Fruit fly (Drosophila melanogaster): ENCODE results near the gene CG18170.

Gene CG18170

dm6 chr3L:1576489-1577106 is 26.2 kb upstream of the CG18170 start, which contains the start of gene CG13917 (continued):
- TF ChIP-seq aop (GFP tag; IDR thresholded peaks at IDR 0.05) (no peak), Med (GFP tag) (peak; percentile 87), CrebB (tag; optimal IDR thresholded peaks at IDR 0.05) (no peak), dysf (GFP tag; IDR thresholded peaks at IDR 0.05) (no peak), ac (GFP tag; optimal IDR thresholded peaks at IDR 0.05) (no peak), Lpt (GFP tag; optimal IDR thresholded peaks at IDR 0.05) (no peak), CG17802 (tag; optimal IDR thresholded peaks at IDR 0.05) (no peak), CG13296 (GFP tag; optimal IDR thresholded peaks at IDR 0.05) (no peak), CG1024 (GFP tag; IDR thresholded peaks at IDR 0.05) (no peak), CG32767 (GFP tag; IDR thresholded peaks at IDR 0.05) (no peak), caup (GFP tag; optimal IDR thresholded peaks at IDR 0.05; ENCODE audit: severe bottlenecking) (no peak), C15 (GFP tag; IDR thresholded peaks at IDR 0.05) (no peak), Ptx1 (GFP tag; IDR thresholded peaks at IDR 0.05) (no peak), E2f1 (GFP tag; IDR thresholded peaks at IDR 0.05) (no peak), CG9817 (tag; optimal IDR thresholded peaks at IDR 0.05) (no peak), CG9797 (GFP tag; optimal IDR thresholded peaks at IDR 0.05) (peak; percentile 98), run (tag; optimal IDR thresholded peaks at IDR 0.05) (peak; percentile 25), cad (GFP tag; optimal IDR thresholded peaks at IDR 0.05) (no peak), gce (GFP tag; IDR thresholded peaks at IDR 0.05) (no peak), maf-S (GFP tag; optimal IDR thresholded peaks at IDR 0.05) (no peak), CG14860 (GFP tag; IDR thresholded peaks at IDR 0.05; ENCODE audit: partially characterized antibody) (no peak), CG6765 (GFP tag; optimal IDR thresholded peaks at IDR 0.05) (no peak), CG16863 (GFP tag; optimal IDR thresholded peaks at IDR 0.05) (no peak), CG14667 (GFP tag; IDR thresholded peaks at IDR 0.05) (no peak), CG7786 (GFP tag; optimal IDR thresholded peaks at IDR 0.05) (no peak), nau (GFP tag; optimal IDR thresholded peaks at IDR 0.05) (no peak), Rfx (GFP tag; IDR thresholded peaks at IDR 0.05) (0 out of 2 replicates have a peak, but pooled peaks have one; percentile 15), zf30C (GFP tag; optimal IDR thresholded peaks at IDR 0.05) (no peak), Hand (GFP tag; optimal IDR thresholded peaks at IDR 0.05) (no peak), CG30431 (GFP tag; optimal IDR thresholded peaks at IDR 0.05) (no peak), CG4328 (GFP tag; optimal IDR thresholded peaks at IDR 0.05) (no peak), tll (GFP tag; optimal IDR thresholded peaks at IDR 0.05) (no peak), Ets65A (GFP tag) (no peak), disco-r (GFP tag; optimal IDR thresholded peaks at IDR 0.05) (no peak), HmgD (GFP tag; optimal IDR thresholded peaks at IDR 0.05) (no peak), fd3F (GFP tag; optimal IDR thresholded peaks at IDR 0.05) (no peak), cwo (GFP tag; optimal IDR thresholded peaks at IDR 0.05) (no peak), CG5245 (GFP tag; optimal IDR thresholded peaks at IDR 0.05) (no peak), ranshi (GFP tag; IDR thresholded peaks at IDR 0.05) (no peak), Sry-β (GFP tag; optimal IDR thresholded peaks at IDR 0.05) (no peak), oc (tag; optimal IDR thresholded peaks at IDR 0.05) (no peak), mirr (GFP tag; optimal IDR thresholded peaks at IDR 0.05) (no peak), CG2202 (tag; optimal IDR thresholded peaks at IDR 0.05) (no peak), gt (GFP tag; IDR thresholded peaks at IDR 0.05) (no peak), Optix (GFP tag; IDR thresholded peaks at IDR 0.05) (no peak), jing (GFP tag; optimal IDR thresholded peaks at IDR 0.05) (no peak), CG17361 (GFP tag; IDR thresholded peaks at IDR 0.05) (no peak; the same call in 2 of the 3 replicates), CG4854 (GFP tag; optimal IDR thresholded peaks at IDR 0.05) (no peak), CG42726 (GFP tag; IDR thresholded peaks at IDR 0.05; ENCODE audit: partially characterized antibody) (0 out of 2 replicates have a peak, but pooled peaks have one; percentile 20), CG4730 (GFP tag; IDR thresholded peaks at IDR 0.05) (no peak), HLH4C (GFP tag; IDR thresholded peaks at IDR 0.05; ENCODE audit: partially characterized antibody) (no peak)

All from whole organism, embryonic.